Worm (Caenorhabditis elegans) whole organism, L3 larva: ENCODE measurements around the gene F57G9.7.

Experiments used
- R02D3.7 ChIP-seq: fragments of 150-350 bp; optimal IDR thresholded peaks from 2 replicates; lab custom pipeline; 2014; ENCODE audit warnings: missing biosample characterization, missing genetic modification characterization
- ZK546.5 ChIP-seq: sonication (generic microtip); optimal IDR thresholded peaks from 2 replicates; lab custom pipeline; 2017; ENCODE audit warnings: missing biosample characterization, missing genetic modification characterization
- aly-2 ChIP-seq: fragments of 150-350 bp; optimal IDR thresholded peaks from 2 replicates; lab custom pipeline; 2014; ENCODE audit warnings: missing biosample characterization, missing genetic modification characterization
- ama-1 ChIP-seq: fragments of 150-350 bp; optimal IDR thresholded peaks from 2 replicates; lab custom pipeline; 2018
- ceh-28 ChIP-seq: fragments of 150-350 bp; optimal IDR thresholded peaks from 2 replicates; lab custom pipeline; 2014; ENCODE audit warnings: missing biosample characterization, missing genetic modification reagents, missing genetic modification characterization
- ceh-9 ChIP-seq: sonication (generic microtip); optimal IDR thresholded peaks from 2 replicates; lab custom pipeline; 2018; ENCODE audit warnings: missing biosample characterization, missing genetic modification characterization
- daf-12 ChIP-seq: fragments of 150-350 bp; optimal IDR thresholded peaks from 2 replicates; lab custom pipeline; 2014; ENCODE audit warnings: missing biosample characterization, missing genetic modification reagents, missing genetic modification characterization
- egl-27 ChIP-seq: sonication (generic microtip); optimal IDR thresholded peaks from 4 replicates; lab custom pipeline; 2017; ENCODE audit warnings: missing biosample characterization, missing genetic modification reagents, missing genetic modification characterization
- egl-5 ChIP-seq: fragments of 150-350 bp; optimal IDR thresholded peaks from 2 replicates; lab custom pipeline; 2017; ENCODE audit warnings: missing biosample characterization, missing genetic modification reagents, missing genetic modification characterization, inconsistent platforms
- elt-3 ChIP-seq, 3 experiments: fragments of 150-350 bp in 1 of 3; sonication (generic microtip) in 2 of 3; optimal IDR thresholded peaks; 2 replicates in 2 of 3; 4 replicates in 1 of 3; lab custom pipeline; 2014 to 2017; ENCODE audit warnings: missing biosample characterization in 3 of 3, missing genetic modification characterization in 3 of 3
- fkh-10 ChIP-seq: sonication (generic microtip); optimal IDR thresholded peaks from 2 replicates; lab custom pipeline; 2017; ENCODE audit warnings: missing biosample characterization, missing genetic modification reagents, missing genetic modification characterization
- fos-1 ChIP-seq: fragments of 150-350 bp; optimal IDR thresholded peaks from 2 replicates; lab custom pipeline; 2014; ENCODE audit warnings: missing biosample characterization, missing genetic modification characterization
- hmg-11 ChIP-seq: sonication (generic microtip); optimal IDR thresholded peaks from 2 replicates; lab custom pipeline; 2016; ENCODE audit warnings: missing genetic modification characterization, missing compliant biosample characterization
- jun-1 ChIP-seq: fragments of 150-350 bp; optimal IDR thresholded peaks from 2 replicates; lab custom pipeline; 2014; ENCODE audit warnings: missing biosample characterization, missing genetic modification reagents, missing genetic modification characterization
- lin-39 ChIP-seq: fragments of 150-350 bp; optimal IDR thresholded peaks from 2 replicates; lab custom pipeline; 2018; ENCODE audit warnings: missing biosample characterization, missing genetic modification reagents, missing genetic modification characterization
- lsy-12 ChIP-seq: sonication (generic microtip); optimal IDR thresholded peaks from 2 replicates; lab custom pipeline; 2016; ENCODE audit warnings: mild to moderate bottlenecking, missing genetic modification characterization, missing compliant biosample characterization
- mdl-1 ChIP-seq: fragments of 150-350 bp; optimal IDR thresholded peaks from 2 replicates; lab custom pipeline; 2014; ENCODE audit warnings: missing biosample characterization, missing genetic modification characterization
- mml-1 ChIP-seq: fragments of 150-350 bp; sonication (generic microtip); optimal IDR thresholded peaks from 3 replicates; lab custom pipeline; 2014; ENCODE audit warnings: missing biosample characterization, missing genetic modification characterization
- nfya-1 ChIP-seq: sonication (generic microtip); optimal IDR thresholded peaks from 2 replicates; lab custom pipeline; 2017; ENCODE audit warnings: missing genetic modification characterization, mild to moderate bottlenecking, missing compliant biosample characterization, antibody characterized with exemption, moderate library complexity; ENCODE audit not compliant: insufficient read depth
- nhr-11 ChIP-seq: fragments of 150-350 bp; optimal IDR thresholded peaks from 2 replicates; lab custom pipeline; 2014; ENCODE audit warnings: missing biosample characterization, missing genetic modification characterization
- nhr-12 ChIP-seq: fragments of 150-350 bp; optimal IDR thresholded peaks from 2 replicates; lab custom pipeline; 2014; ENCODE audit warnings: missing biosample characterization, missing genetic modification characterization
- nhr-237 ChIP-seq: fragments of 150-350 bp; optimal IDR thresholded peaks from 2 replicates; lab custom pipeline; 2014; ENCODE audit warnings: missing biosample characterization, missing genetic modification characterization
- nhr-25 ChIP-seq: sonication (generic microtip); optimal IDR thresholded peaks from 2 replicates; lab custom pipeline; 2017; ENCODE audit warnings: missing biosample characterization, missing genetic modification characterization
- nhr-43 ChIP-seq: sonication (generic microtip); optimal IDR thresholded peaks from 2 replicates; lab custom pipeline; 2016; ENCODE audit warnings: mild to moderate bottlenecking, missing genetic modification characterization, missing compliant biosample characterization; ENCODE audit not compliant: poor library complexity, severe bottlenecking
- nhr-76 ChIP-seq: fragments of 150-350 bp; sonication (generic microtip); optimal IDR thresholded peaks from 5 replicates; lab custom pipeline; 2014; ENCODE audit warnings: missing biosample characterization, missing genetic modification characterization
- nhr-77 ChIP-seq: fragments of 150-350 bp; optimal IDR thresholded peaks from 2 replicates; lab custom pipeline; 2014; ENCODE audit warnings: missing biosample characterization, missing genetic modification characterization
- pha-4 ChIP-seq: fragments of 150-350 bp; optimal IDR thresholded peaks from 2 replicates; lab custom pipeline; 2014; ENCODE audit warnings: missing biosample characterization, missing genetic modification reagents, missing genetic modification characterization
- pqm-1 ChIP-seq: fragments of 150-350 bp; optimal IDR thresholded peaks from 2 replicates; lab custom pipeline; 2017; ENCODE audit warnings: missing biosample characterization, missing genetic modification characterization, inconsistent platforms
- sea-2 ChIP-seq: fragments of 150-350 bp; sonication (generic microtip); optimal IDR thresholded peaks from 4 replicates; lab custom pipeline; 2014; ENCODE audit warnings: missing biosample characterization, missing genetic modification reagents, missing genetic modification characterization
- skn-1 ChIP-seq: fragments of 150-350 bp; optimal IDR thresholded peaks from 2 replicates; lab custom pipeline; 2014; ENCODE audit warnings: missing biosample characterization, missing genetic modification characterization
- snpc-4 ChIP-seq: fragments of 150-350 bp; optimal IDR thresholded peaks from 2 replicates; lab custom pipeline; 2014; ENCODE audit warnings: missing biosample characterization, missing genetic modification characterization
- tbx-2 ChIP-seq: sonication (generic microtip); optimal IDR thresholded peaks from 2 replicates; lab custom pipeline; 2016; ENCODE audit warnings: mild to moderate bottlenecking, missing genetic modification characterization, missing compliant biosample characterization
- unc-62 ChIP-seq: fragments of 150-350 bp; sonication (generic microtip); optimal IDR thresholded peaks from 4 replicates; lab custom pipeline; 2014; ENCODE audit warnings: missing biosample characterization, missing genetic modification reagents, missing genetic modification characterization
- zag-1 ChIP-seq: fragments of 150-350 bp; optimal IDR thresholded peaks from 2 replicates; lab custom pipeline; 2014; ENCODE audit warnings: missing biosample characterization, missing genetic modification characterization
- ztf-11 ChIP-seq: fragments of 150-350 bp; optimal IDR thresholded peaks from 2 replicates; lab custom pipeline; 2014; ENCODE audit warnings: missing biosample characterization, missing genetic modification characterization
- ztf-4 ChIP-seq: fragments of 150-350 bp; optimal IDR thresholded peaks from 2 replicates; lab custom pipeline; 2014; ENCODE audit warnings: missing biosample characterization, missing genetic modification characterization

F57G9.7 gene

ce11 chrII:12386781-12387180 lies 10.8 kb downstream of the F57G9.7 start, which contains the start of gene sre-42:
sre-42 (minus strand) TSS chrII:12386881.
- TF ChIP-seq nhr-77 (no peak), egl-5 (tag; lab: Kevin White, UChicago) (no peak), hmg-11 (no peak), skn-1 (tag; lab: Kevin White, UChicago) (no peak), mml-1 (tag; lab: Kevin White, UChicago) (no peak), daf-12 (tag; lab: Kevin White, UChicago) (no peak)
- TF ChIP-seq, all 47 proteins: peak for 0

ce11 chrII:12385815-12386214 lies 11.7 kb downstream of the F57G9.7 start:
- no peak for TF ChIP-seq ztf-4
- TF ChIP-seq R02D3.7 = no peak
- TF ChIP-seq lsy-12 = no peak
- TF ChIP-seq lin-39 (tag; lab: Kevin White, UChicago) = no peak
- no peak for TF ChIP-seq snpc-4 (tag; lab: Kevin White, UChicago)
- TF ChIP-seq daf-12 (tag; lab: Kevin White, UChicago) = no peak
- TF ChIP-seq mdl-1 = no peak
- no peak for TF ChIP-seq nhr-76 (tag; lab: Kevin White, UChicago)
- no peak for TF ChIP-seq hmg-11
- TF ChIP-seq elt-3 (tag; optimal IDR thresholded peaks at IDR 0.05; lab: Kevin White, UChicago) = no peak
- TF ChIP-seq ztf-11 = no peak
- TF ChIP-seq fos-1 (tag; lab: Kevin White, UChicago) = no peak
- TF ChIP-seq mml-1 (tag; lab: Kevin White, UChicago) = no peak

ce11 chrII:12382625-12383562 lies 14.7 kb downstream of the F57G9.7 start, which contains the start of gene btb-14:
btb-14 (plus strand) TSS chrII:12383463.
- no peak for TF ChIP-seq egl-5 (tag; lab: Kevin White, UChicago)
- TF ChIP-seq ama-1 (lab: Kevin White, UChicago) = no peak
- TF ChIP-seq hmg-11 = peak; percentile 46
- peak; percentile 38 for TF ChIP-seq lin-39 (tag; lab: Kevin White, UChicago)
- peak; percentile 54 for TF ChIP-seq nfya-1 (tag; lab: Kevin White, UChicago)
- peak; percentile 47 for TF ChIP-seq fkh-10 (GFP tag; lab: Kevin White, UChicago)
- TF ChIP-seq pqm-1 (tag; lab: Kevin White, UChicago) = no peak
- TF ChIP-seq snpc-4 (tag; lab: Kevin White, UChicago) = peak; percentile 72

ce11 chrII:12380888-12381287 lies 16.7 kb downstream of the F57G9.7 start:
- TF ChIP-seq zag-1 (tag; lab: Kevin White, UChicago) = no peak
- no peak for TF ChIP-seq lin-39 (tag; lab: Kevin White, UChicago)
- TF ChIP-seq ama-1 (lab: Kevin White, UChicago) = no peak
- TF ChIP-seq mdl-1 = no peak
- no peak for TF ChIP-seq pha-4 (tag; lab: Kevin White, UChicago)
- TF ChIP-seq fkh-10 (GFP tag; lab: Kevin White, UChicago) = no peak
- TF ChIP-seq egl-27 = no peak
- TF ChIP-seq ceh-9 (tag; lab: Kevin White, UChicago) = no peak
- TF ChIP-seq mml-1 (tag; lab: Kevin White, UChicago) = no peak
- TF ChIP-seq tbx-2 (tag; lab: Kevin White, UChicago) = no peak
- TF ChIP-seq lsy-12 = no peak
- no peak for TF ChIP-seq unc-62
- TF ChIP-seq nhr-43 (tag; lab: Kevin White, UChicago) = no peak
- no peak for TF ChIP-seq aly-2
- no peak for TF ChIP-seq jun-1 (tag; lab: Kevin White, UChicago)
- TF ChIP-seq pqm-1 (tag; lab: Kevin White, UChicago) = no peak
- TF ChIP-seq nhr-12 (tag; lab: Kevin White, UChicago) = no peak
- TF ChIP-seq, all 47 proteins: peak for 0

- TF ChIP-seq nhr-237 (tag; lab: Kevin White, UChicago) (no peak), ceh-28 (tag; lab: Kevin White, UChicago) (no peak), egl-5 (tag; lab: Kevin White, UChicago) (no peak), nhr-11 (tag; lab: Kevin White, UChicago) (no peak), tbx-2 (tag; lab: Kevin White, UChicago) (no peak), sea-2 (no peak), fkh-10 (GFP tag; lab: Kevin White, UChicago) (no peak), elt-3 (tag; optimal IDR thresholded peaks at IDR 0.05; lab: Kevin White, UChicago) (no peak), lsy-12 (no peak), nhr-76 (tag; lab: Kevin White, UChicago) (no peak), skn-1 (tag; lab: Kevin White, UChicago) (no peak), ztf-11 (no peak), ama-1 (lab: Kevin White, UChicago) (no peak), ZK546.5 (tag; lab: Kevin White, UChicago) (no peak), mml-1 (tag; lab: Kevin White, UChicago) (no peak), nhr-25 (tag; lab: Kevin White, UChicago) (no peak)
Observed at ce11 chrII:12379430-12379829, 18.1 kb downstream of the F57G9.7 start, which contains the start of gene marc-5. marc-5 (minus strand) TSS chrII:12379530.
